Fruit fly (Drosophila melanogaster) whole organism, embryonic: ENCODE measurements around the gene CG32554.
A peak's percentile ranks its signal among the peaks of the same experiment; 100 is the strongest.

ENCODE experiments used
- B-H2 ChIP-seq: fragments of 200-800 bp; sonication (Bioruptor generic); optimal IDR thresholded peaks from 2 replicates; lab custom pipeline; 2018; ENCODE audit warnings: missing biosample characterization, mild to moderate bottlenecking, missing genetic modification characterization
- CG12071 ChIP-seq: fragments of 200-800 bp; sonication (Bioruptor generic); optimal IDR thresholded peaks from 3 replicates; lab custom pipeline; 2018; ENCODE audit warnings: missing biosample characterization, mild to moderate bottlenecking, missing genetic modification characterization
- CG12391 ChIP-seq: fragments of 200-800 bp; sonication (Bioruptor generic); optimal IDR thresholded peaks from 3 replicates; lab custom pipeline; 2018; ENCODE audit warnings: missing biosample characterization, mild to moderate bottlenecking, missing genetic modification characterization, moderate library complexity
- CG15011 ChIP-seq: fragments of 200-800 bp; sonication (Bioruptor generic); optimal IDR thresholded peaks from 3 replicates; lab custom pipeline; 2018; ENCODE audit warnings: missing biosample characterization, mild to moderate bottlenecking, missing genetic modification characterization
- CG17385 ChIP-seq: fragments of 200-800 bp; sonication (Bioruptor generic); optimal IDR thresholded peaks from 3 replicates; lab custom pipeline; 2018; ENCODE audit warnings: missing biosample characterization, mild to moderate bottlenecking, missing genetic modification characterization
- CG1832 ChIP-seq: fragments of 200-800 bp; sonication (Bioruptor generic); optimal IDR thresholded peaks from 2 replicates; lab custom pipeline; 2017; ENCODE audit warnings: missing biosample characterization, mild to moderate bottlenecking, missing genetic modification characterization, inconsistent platforms
- CG3065 ChIP-seq: fragments of 200-800 bp; sonication (Bioruptor generic); optimal IDR thresholded peaks from 2 replicates; lab custom pipeline; 2016; ENCODE audit warnings: missing biosample characterization, missing genetic modification characterization
- CG31441 ChIP-seq: fragments of 200-800 bp; sonication (Bioruptor generic); IDR thresholded peaks from 2 replicates; pipeline ENCODE4 v1.3.6; 2022; ENCODE audit warnings: missing biosample characterization, missing genetic modification characterization
- CG33213 ChIP-seq: fragments of 200-800 bp; sonication (Bioruptor generic); optimal IDR thresholded peaks from 3 replicates; lab custom pipeline; 2016; ENCODE audit warnings: missing biosample characterization, missing genetic modification characterization
- CG3995 ChIP-seq: fragments of 200-800 bp; sonication (Bioruptor generic); optimal IDR thresholded peaks from 3 replicates; lab custom pipeline; 2016; ENCODE audit warnings: missing biosample characterization, missing genetic modification characterization
- CG4617 ChIP-seq: fragments of 200-800 bp; sonication (Bioruptor generic); optimal IDR thresholded peaks from 3 replicates; lab custom pipeline; 2016; ENCODE audit warnings: missing biosample characterization, missing genetic modification characterization, borderline replicate concordance
- CG7271 ChIP-seq: fragments of 200-800 bp; sonication (Bioruptor generic); optimal IDR thresholded peaks from 2 replicates; lab custom pipeline; 2018; ENCODE audit warnings: missing biosample characterization, mild to moderate bottlenecking, missing genetic modification characterization, moderate library complexity
- CG8478 ChIP-seq: fragments of >200 bp; optimal IDR thresholded peaks from 2 replicates; lab custom pipeline; 2018
- Dip3 ChIP-seq: fragments of 200-800 bp; sonication (Bioruptor generic); optimal IDR thresholded peaks from 3 replicates; lab custom pipeline; 2016; ENCODE audit warnings: missing biosample characterization, missing genetic modification characterization
- Dref ChIP-seq: fragments of 200-800 bp; sonication (Bioruptor generic); IDR thresholded peaks from 2 replicates; pipeline ENCODE4 v1.3.6; 2022; ENCODE audit warnings: missing biosample characterization, missing genetic modification characterization
- Hand ChIP-seq: fragments of 200-800 bp; sonication (Bioruptor generic); optimal IDR thresholded peaks from 2 replicates; lab custom pipeline; 2017; ENCODE audit warnings: mild to moderate bottlenecking, missing biosample characterization, missing genetic modification reagents, missing genetic modification characterization
- HmgZ ChIP-seq: fragments of 200-800 bp; sonication (Bioruptor generic); optimal IDR thresholded peaks from 2 replicates; lab custom pipeline; 2018; ENCODE audit warnings: missing biosample characterization, mild to moderate bottlenecking, missing genetic modification characterization
- Nf-YB ChIP-seq: fragments of 200-800 bp; sonication (Bioruptor generic); optimal IDR thresholded peaks from 3 replicates; lab custom pipeline; 2019; ENCODE audit warnings: missing biosample characterization, mild to moderate bottlenecking, missing genetic modification characterization, moderate library complexity
- Nf-YC ChIP-seq: fragments of 200-800 bp; optimal IDR thresholded peaks from 3 replicates; lab custom pipeline; 2019; ENCODE audit warnings: missing biosample characterization, mild to moderate bottlenecking, missing genetic modification characterization, moderate library complexity
- Pdp1 ChIP-seq, 2 experiments: fragments of 200-800 bp; sonication (Bioruptor generic); optimal IDR thresholded peaks; 3 replicates each; lab custom pipeline; 2016; ENCODE audit warnings: missing biosample characterization in 2 of 2, missing genetic modification characterization in 2 of 2, mild to moderate bottlenecking in 1 of 2, moderate library complexity in 1 of 2
- Scr ChIP-seq: fragments of 200-800 bp; sonication (Bioruptor generic); IDR thresholded peaks from 2 replicates; pipeline ENCODE4 v1.3.6; 2022; ENCODE audit warnings: missing biosample characterization, missing genetic modification characterization; ENCODE audit not compliant: partially characterized antibody
- Sry-β ChIP-seq: fragments of 200-800 bp; sonication (Bioruptor generic); optimal IDR thresholded peaks from 2 replicates; lab custom pipeline; 2018; ENCODE audit warnings: missing biosample characterization, mild to moderate bottlenecking, missing genetic modification characterization, moderate library complexity
- Tbp ChIP-seq: fragments of >200 bp; optimal IDR thresholded peaks from 2 replicates; lab custom pipeline; 2018; ENCODE audit warnings: missing biosample characterization, missing genetic modification characterization
- abd-A ChIP-seq: fragments of 200-800 bp; sonication (Bioruptor generic); optimal IDR thresholded peaks from 3 replicates; lab custom pipeline; 2019; ENCODE audit warnings: missing biosample characterization, mild to moderate bottlenecking, missing genetic modification characterization, moderate library complexity
- chinmo ChIP-seq: fragments of 200-800 bp; sonication (Bioruptor generic); IDR thresholded peaks from 4 replicates; pipeline ENCODE4 v1.3.6; 2022; ENCODE audit warnings: missing biosample characterization, missing genetic modification characterization; ENCODE audit not compliant: partially characterized antibody
- crol ChIP-seq: fragments of 200-800 bp; sonication (Bioruptor generic); IDR thresholded peaks from 2 replicates; pipeline ENCODE4 v1.3.6; 2022; ENCODE audit warnings: missing biosample characterization, missing genetic modification characterization
- dmrt11E ChIP-seq: fragments of 200-800 bp; sonication (Bioruptor generic); optimal IDR thresholded peaks from 3 replicates; lab custom pipeline; 2018; ENCODE audit warnings: missing biosample characterization, mild to moderate bottlenecking, missing genetic modification characterization, moderate library complexity
- exex ChIP-seq: fragments of 200-800 bp; sonication (Bioruptor generic); optimal IDR thresholded peaks from 4 replicates; lab custom pipeline; 2018; ENCODE audit warnings: missing biosample characterization, mild to moderate bottlenecking, missing genetic modification characterization, moderate library complexity
- ftz-f1 ChIP-seq: fragments of 200-800 bp; sonication (Bioruptor generic); optimal IDR thresholded peaks from 2 replicates; lab custom pipeline; 2016; ENCODE audit warnings: missing biosample characterization, missing genetic modification characterization
- gem ChIP-seq: fragments of 200-800 bp; sonication (Bioruptor generic); optimal IDR thresholded peaks from 2 replicates; lab custom pipeline; 2019; ENCODE audit warnings: missing biosample characterization, mild to moderate bottlenecking, missing genetic modification characterization, moderate library complexity
- insv ChIP-seq, 2 experiments: fragments of 200-800 bp; sonication (Bioruptor generic); optimal IDR thresholded peaks; 3 replicates each; lab custom pipeline; 2016 to 2018; ENCODE audit warnings: missing biosample characterization in 2 of 2, missing genetic modification characterization in 2 of 2
- klu ChIP-seq: fragments of 200-800 bp; sonication (Bioruptor generic); IDR thresholded peaks from 2 replicates; pipeline ENCODE4 v1.3.6; 2022; ENCODE audit warnings: missing biosample characterization, missing genetic modification characterization
- mirr ChIP-seq: fragments of 200-800 bp; sonication (Bioruptor generic); optimal IDR thresholded peaks from 3 replicates; lab custom pipeline; 2018; ENCODE audit warnings: missing biosample characterization, mild to moderate bottlenecking, missing genetic modification characterization
- nerfin-1 ChIP-seq: fragments of 200-800 bp; sonication (Bioruptor generic); optimal IDR thresholded peaks from 3 replicates; lab custom pipeline; 2019; ENCODE audit warnings: missing biosample characterization, mild to moderate bottlenecking, missing genetic modification characterization, moderate library complexity
- schlank ChIP-seq: fragments of 200-800 bp; sonication (Bioruptor generic); optimal IDR thresholded peaks from 2 replicates; lab custom pipeline; 2018; ENCODE audit warnings: missing biosample characterization, mild to moderate bottlenecking, missing genetic modification characterization
- sr ChIP-seq: fragments of 200-800 bp; sonication (Bioruptor generic); IDR thresholded peaks from 3 replicates; pipeline ENCODE4 v1.3.6; 2022; ENCODE audit warnings: missing biosample characterization, missing genetic modification characterization
- trh ChIP-seq: fragments of 200-800 bp; sonication (Bioruptor generic); optimal IDR thresholded peaks from 2 replicates; lab custom pipeline; 2016; ENCODE audit warnings: missing biosample characterization, missing genetic modification characterization
- zen ChIP-seq: fragments of 200-800 bp; sonication (Bioruptor generic); optimal IDR thresholded peaks from 3 replicates; lab custom pipeline; 2018; ENCODE audit warnings: missing biosample characterization, mild to moderate bottlenecking, missing genetic modification characterization, moderate library complexity

The CG32554 gene

dm6 chrX:17826807-17827703, 25.4 kb downstream of the CG32554 start, which contains the start of gene Socs16D (continued):
- TF ChIP-seq CG15011 (GFP tag; lab: Kevin White, UChicago) = no peak
- TF ChIP-seq CG4617 (GFP tag; lab: Kevin White, UChicago) = peak; percentile 74
- peak; percentile 30 for TF ChIP-seq gem (tag; lab: Kevin White, UChicago)
- peak; percentile 95 for TF ChIP-seq Dref (GFP tag; lab: Robert Waterston, UW)
- TF ChIP-seq CG3065 = no peak
- TF ChIP-seq zen (tag; lab: Kevin White, UChicago) = peak; percentile 62
- no peak for TF ChIP-seq trh (GFP tag; lab: Kevin White, UChicago)
- TF ChIP-seq CG33213 (GFP tag; lab: Kevin White, UChicago) = peak; percentile 84
- TF ChIP-seq CG7271 (tag; lab: Kevin White, UChicago) = no peak
- no peak for TF ChIP-seq dmrt11E (tag; lab: Kevin White, UChicago)
- TF ChIP-seq Hand (GFP tag; lab: Kevin White, UChicago) = peak; percentile 38

- TF ChIP-seq Sry-β (GFP tag; lab: Kevin White, UChicago) = no peak
- peak; percentile 16 for TF ChIP-seq HmgZ (tag; lab: Kevin White, UChicago)
- TF ChIP-seq B-H2 (GFP tag; lab: Kevin White, UChicago) = peak; percentile 2
- peak; percentile 66 for TF ChIP-seq mirr (GFP tag; lab: Kevin White, UChicago)
- no peak for TF ChIP-seq Hand (GFP tag; lab: Kevin White, UChicago)
- no peak for TF ChIP-seq CG8478 (lab: Kevin White, UChicago)
- TF ChIP-seq Pdp1 (GFP tag; optimal IDR thresholded peaks at IDR 0.05; lab: Kevin White, UChicago) = peak in 1 of 2 experiments; percentile 18
- TF ChIP-seq Nf-YB (GFP tag; lab: Kevin White, UChicago) = peak; percentile 66
- peak; percentile 96 for TF ChIP-seq CG3995
- TF ChIP-seq insv (GFP tag; optimal IDR thresholded peaks at IDR 0.05; lab: Kevin White, UChicago) = peak in 1 of 2 experiments; percentile 34
- TF ChIP-seq CG12071 = no peak
- peak; percentile 28 for TF ChIP-seq abd-A (tag; lab: Kevin White, UChicago)
- TF ChIP-seq ftz-f1 (GFP tag; lab: Kevin White, UChicago) = peak; percentile 38
- peak; percentile 16; the same call in 1 of the 2 replicates for TF ChIP-seq Scr
- TF ChIP-seq crol = peak; percentile 94
- TF ChIP-seq Dip3 (GFP tag; lab: Kevin White, UChicago) = no peak
- TF ChIP-seq nerfin-1 (tag; lab: Kevin White, UChicago) = no peak
- no peak for TF ChIP-seq Tbp (GFP tag; lab: Kevin White, UChicago)
- TF ChIP-seq CG1832 = peak; percentile 69
- peak; percentile 38; the same call in 1 of the 2 replicates for TF ChIP-seq klu
- TF ChIP-seq chinmo (GFP tag; lab: Robert Waterston, UW) = 0 out of 4 replicates have a peak, but pooled peaks have one; percentile 35
- TF ChIP-seq exex (tag; lab: Kevin White, UChicago) = peak; percentile 76
- TF ChIP-seq CG17385 (GFP tag; lab: Kevin White, UChicago) = peak; percentile 13
- peak; percentile 35; the same call in 1 of the 3 replicates for TF ChIP-seq sr
- no peak for TF ChIP-seq CG12391 (tag; lab: Kevin White, UChicago)
- TF ChIP-seq schlank = no peak
- TF ChIP-seq Nf-YC (tag; lab: Kevin White, UChicago) = peak; percentile 83
- TF ChIP-seq CG31441 (GFP tag; lab: Robert Waterston, UW) = peak; percentile 34; the same call in 1 of the 2 replicates
Measured at dm6 chrX:17821466-17821865, 31.0 kb downstream of the CG32554 start.
